Fruit fly (Drosophila melanogaster) whole organism, embryonic: ENCODE data around the gene Dr.

Experiments used
- MESR4 ChIP-seq: fragments of 200-800 bp; sonication (Bioruptor generic); optimal IDR thresholded peaks from 2 replicates; lab custom pipeline; 2018; ENCODE audit warnings: missing biosample characterization, mild to moderate bottlenecking, missing genetic modification characterization, moderate library complexity
- Max ChIP-seq: fragments of 200-800 bp; sonication (Bioruptor generic); optimal IDR thresholded peaks from 2 replicates; lab custom pipeline; 2016; ENCODE audit warnings: missing biosample characterization, mild to moderate bottlenecking, missing genetic modification characterization
- disco-r ChIP-seq: fragments of 200-800 bp; sonication (Bioruptor generic); optimal IDR thresholded peaks from 2 replicates; lab custom pipeline; 2016; ENCODE audit warnings: missing biosample characterization, missing genetic modification characterization
- dpn ChIP-seq, 2 experiments: fragments of 200-800 bp; sonication (Bioruptor generic); optimal IDR thresholded peaks; 3 replicates each; lab custom pipeline; 2016; ENCODE audit warnings: missing biosample characterization in 2 of 2, missing genetic modification characterization in 2 of 2
- mam ChIP-seq: fragments of 200-800 bp; sonication (Bioruptor generic); optimal IDR thresholded peaks from 3 replicates; lab custom pipeline; 2016; ENCODE audit warnings: missing biosample characterization, missing genetic modification characterization
- rib ChIP-seq: fragments of 200-800 bp; sonication (Bioruptor generic); IDR thresholded peaks from 2 replicates; pipeline ENCODE4 v1.3.6; 2022; ENCODE audit warnings: missing biosample characterization, missing genetic modification characterization

- TF ChIP-seq mam: no peak
- no peak for TF ChIP-seq disco-r (GFP tag; lab: Kevin White, UChicago)
- TF ChIP-seq dpn (GFP tag; optimal IDR thresholded peaks at IDR 0.05; lab: Kevin White, UChicago): no peak
- TF ChIP-seq Max (GFP tag; lab: Kevin White, UChicago): no peak
- TF ChIP-seq MESR4 (GFP tag; lab: Kevin White, UChicago): no peak
- no peak for TF ChIP-seq rib (GFP tag; lab: Robert Waterston, UW)
Measured at dm6 chr3R:29547182-29547979, 8.8 kb upstream of the Dr start.
